Fruit fly (Drosophila melanogaster) Kc167 (cell line): Measurements from ENCODE around the gene CG5707.

Experiments used
- Myc ChIP-seq: fragments of >200 bp; optimal IDR thresholded peaks from 2 replicates; lab custom pipeline; 2017; ENCODE audit warnings: missing external identifiers
- Sin3A ChIP-seq: fragments of >200 bp; optimal IDR thresholded peaks from 2 replicates; lab custom pipeline; 2018; ENCODE audit warnings: missing external identifiers
- h ChIP-seq: fragments of >200 bp; optimal IDR thresholded peaks from 3 replicates; lab custom pipeline; 2018; ENCODE audit warnings: missing external identifiers
- insv ChIP-seq: fragments of >200 bp; optimal IDR thresholded peaks from 3 replicates; lab custom pipeline; 2018; ENCODE audit warnings: missing external identifiers
- psq ChIP-seq: fragments of >200 bp; optimal IDR thresholded peaks from 2 replicates; lab custom pipeline; 2017; ENCODE audit warnings: missing external identifiers
- ttk ChIP-seq: sonication (Bioruptor generic); optimal IDR thresholded peaks from 2 replicates; lab custom pipeline; 2017; ENCODE audit warnings: missing external identifiers

DNA sequence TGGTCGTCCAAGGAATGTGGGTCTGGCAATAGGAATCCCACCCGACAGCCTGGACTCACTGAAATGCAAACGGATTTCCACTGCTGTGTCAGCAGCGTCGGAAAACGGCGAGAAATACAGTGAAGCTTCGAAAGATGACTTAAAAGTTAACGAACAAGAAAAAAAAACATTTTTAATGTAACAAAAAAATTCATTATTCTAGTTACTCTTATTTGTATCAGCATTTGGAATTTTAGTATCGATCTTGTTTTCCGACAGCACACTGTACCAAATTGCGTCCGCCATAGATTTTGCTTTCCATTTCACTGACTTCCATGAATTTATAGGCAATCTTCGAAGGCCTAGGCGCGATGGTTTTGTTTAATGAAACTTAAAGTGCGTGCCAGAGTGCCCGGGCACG lies 27.2 kb downstream of the CG5707 start:
- TF ChIP-seq h (lab: Kevin White, UChicago), result no peak
- TF ChIP-seq psq (lab: Kevin White, UChicago), result no peak
- no peak for TF ChIP-seq Sin3A (lab: Kevin White, UChicago)
- no peak for TF ChIP-seq Myc (lab: Kevin White, UChicago)
- no peak for TF ChIP-seq ttk (lab: Kevin White, UChicago)
- TF ChIP-seq insv, result no peak
